Worm (Caenorhabditis elegans) whole organism, young adult: ENCODE data around the gene T23E1.3.

Source experiments
- B0035.1 ChIP-seq: sonication (generic microtip); optimal IDR thresholded peaks from 2 replicates; lab custom pipeline; 2016; ENCODE audit warnings: missing genetic modification characterization, mild to moderate bottlenecking, missing compliant biosample characterization, missing genotype, missing genetic modification reagents
- B0336.3 ChIP-seq: fragments of 200-800 bp; sonication (Bioruptor generic); IDR thresholded peaks from 2 replicates; pipeline ENCODE4 v1.3.6; 2022; ENCODE audit warnings: missing genetic modification characterization, missing compliant biosample characterization
- F57A8.1 ChIP-seq: fragments of 200-800 bp; sonication (Bioruptor generic); optimal IDR thresholded peaks from 2 replicates; lab custom pipeline; 2018; ENCODE audit warnings: mild to moderate bottlenecking, missing genetic modification characterization, moderate library complexity, missing compliant biosample characterization
- T07F8.4 ChIP-seq: sonication (generic microtip); optimal IDR thresholded peaks from 2 replicates; lab custom pipeline; 2016; ENCODE audit warnings: mild to moderate bottlenecking, missing genetic modification characterization, moderate library complexity, missing compliant biosample characterization
- Y53G8AR.9 ChIP-seq: fragments of 200-800 bp; sonication (Bioruptor generic); conservative IDR thresholded peaks from 2 replicates; pipeline ENCODE4 v1.3.6; 2022; ENCODE audit warnings: missing genetic modification reagents, missing genetic modification characterization, missing compliant biosample characterization
- ama-1 ChIP-seq, 3 experiments: fragments of 150-350 bp in 1 of 3; sonication (generic microtip) in 2 of 3; optimal IDR thresholded peaks; 2 replicates each; lab custom pipeline; 2014 to 2018; ENCODE audit warnings: missing biosample characterization in 2 of 3, missing genetic modification characterization in 2 of 3, missing genetic modification reagents in 2 of 3
- aptf-3 ChIP-seq: fragments of 200-800 bp; sonication (Bioruptor generic); IDR thresholded peaks from 2 replicates; pipeline ENCODE4 v1.3.6; 2022; ENCODE audit warnings: missing genetic modification characterization, missing compliant biosample characterization
- bed-1 ChIP-seq: fragments of 200-800 bp; sonication (Bioruptor generic); IDR thresholded peaks from 2 replicates; pipeline ENCODE4 v1.3.6; 2022; ENCODE audit warnings: missing genetic modification reagents, missing genetic modification characterization, missing compliant biosample characterization
- cebp-1 ChIP-seq, 2 experiments: fragments of 200-800 bp in 1 of 2; sonication (Bioruptor generic) in 1 of 2; sonication (generic microtip) in 1 of 2; IDR thresholded peaks in 1 of 2; optimal IDR thresholded peaks in 1 of 2; 2 replicates each; pipeline versions ENCODE4 v1.3.6 to Lab custom; 2017 to 2022; ENCODE audit warnings: missing compliant biosample characterization in 2 of 2, missing genetic modification characterization in 2 of 2, mild to moderate bottlenecking in 1 of 2, missing genetic modification reagents in 1 of 2, moderate library complexity in 1 of 2
- die-1 ChIP-seq: sonication (generic microtip); optimal IDR thresholded peaks from 2 replicates; lab custom pipeline; 2016; ENCODE audit warnings: missing genotype, mild to moderate bottlenecking, missing genetic modification characterization, missing compliant biosample characterization
- egrh-3 ChIP-seq: fragments of 200-800 bp; sonication (Bioruptor generic); IDR thresholded peaks from 2 replicates; pipeline ENCODE4 v1.3.6; 2022; ENCODE audit warnings: missing genetic modification reagents, missing genetic modification characterization, missing compliant biosample characterization
- ekl-4 ChIP-seq: fragments of 200-800 bp; sonication (Bioruptor generic); IDR thresholded peaks from 2 replicates; pipeline ENCODE4 v1.3.6; 2022; ENCODE audit warnings: missing genetic modification reagents, missing genetic modification characterization, missing compliant biosample characterization
- gei-17 ChIP-seq: fragments of 200-800 bp; sonication (Bioruptor generic); optimal IDR thresholded peaks from 2 replicates; lab custom pipeline; 2018; ENCODE audit warnings: mild to moderate bottlenecking, missing genetic modification characterization, missing compliant biosample characterization
- hlh-12 ChIP-seq: sonication (generic microtip); optimal IDR thresholded peaks from 2 replicates; lab custom pipeline; 2016; ENCODE audit warnings: missing genetic modification characterization, missing compliant biosample characterization
- hmg-1.2 ChIP-seq: fragments of 200-800 bp; sonication (Bioruptor generic); IDR thresholded peaks from 2 replicates; pipeline ENCODE4 v1.3.6; 2022; ENCODE audit warnings: missing genetic modification reagents, missing genetic modification characterization, missing compliant biosample characterization
- hsf-1 ChIP-seq: fragments of 200-800 bp; sonication (Bioruptor generic); IDR thresholded peaks from 2 replicates; pipeline ENCODE4 v1.3.6; 2022; ENCODE audit warnings: missing genetic modification reagents, missing genetic modification characterization, missing compliant biosample characterization
- let-526 ChIP-seq: fragments of 200-800 bp; sonication (Bioruptor generic); IDR thresholded peaks from 2 replicates; pipeline ENCODE4 v1.3.6; 2022; ENCODE audit warnings: missing genetic modification reagents, missing genetic modification characterization, missing compliant biosample characterization
- let-607 ChIP-seq, 2 experiments: fragments of 200-800 bp in 1 of 2; sonication (Bioruptor generic) in 1 of 2; sonication (generic microtip) in 1 of 2; optimal IDR thresholded peaks; 2 replicates each; lab custom pipeline; 2016 to 2018; ENCODE audit warnings: mild to moderate bottlenecking in 2 of 2, missing compliant biosample characterization in 2 of 2, missing genetic modification characterization in 2 of 2, moderate library complexity in 2 of 2, missing genotype in 1 of 2
- lin-26 ChIP-seq: fragments of 200-800 bp; sonication (Bioruptor generic); IDR thresholded peaks from 2 replicates; pipeline ENCODE4 v1.3.6; 2022; ENCODE audit warnings: missing genetic modification reagents, missing genetic modification characterization, missing compliant biosample characterization
- lin-35 ChIP-seq, 3 experiments: fragments of 150-350 bp in 2 of 3; sonication (generic microtip) in 1 of 3; optimal IDR thresholded peaks; 2 replicates each; lab custom pipeline; 2014 to 2018; ENCODE audit warnings: missing biosample characterization in 3 of 3, missing genetic modification characterization in 3 of 3, missing genetic modification reagents in 3 of 3
- lsy-27 ChIP-seq: sonication (generic microtip); optimal IDR thresholded peaks from 2 replicates; lab custom pipeline; 2017; ENCODE audit warnings: missing genetic modification characterization, mild to moderate bottlenecking, missing compliant biosample characterization, antibody characterized with exemption, missing genotype, borderline replicate concordance; ENCODE audit not compliant: insufficient read depth
- madf-8 ChIP-seq: fragments of 200-800 bp; sonication (Bioruptor generic); conservative IDR thresholded peaks from 2 replicates; pipeline ENCODE4 v1.3.6; 2022; ENCODE audit warnings: missing genetic modification reagents, missing genetic modification characterization, missing compliant biosample characterization
- mcd-1 ChIP-seq: fragments of 200-800 bp; sonication (Bioruptor generic); IDR thresholded peaks from 2 replicates; pipeline ENCODE4 v1.3.6; 2022; ENCODE audit warnings: missing genetic modification reagents, missing genetic modification characterization, missing compliant biosample characterization
- nfyb-1 ChIP-seq: fragments of 200-800 bp; sonication (Bioruptor generic); IDR thresholded peaks from 2 replicates; pipeline ENCODE4 v1.3.6; 2022; ENCODE audit warnings: missing genetic modification reagents, missing genetic modification characterization, missing compliant biosample characterization
- nhr-80 ChIP-seq: sonication (generic microtip); optimal IDR thresholded peaks from 2 replicates; lab custom pipeline; 2016; ENCODE audit warnings: missing genetic modification characterization, missing compliant biosample characterization
- pbrm-1 ChIP-seq: fragments of 200-800 bp; sonication (Bioruptor generic); IDR thresholded peaks from 2 replicates; pipeline ENCODE4 v1.3.6; 2022; ENCODE audit warnings: missing genetic modification reagents, missing genetic modification characterization, missing compliant biosample characterization
- rpc-1 ChIP-seq, 2 experiments: fragments of 150-350 bp in 1 of 2; sonication (generic microtip) in 1 of 2; optimal IDR thresholded peaks; 2 replicates each; lab custom pipeline; 2014 to 2018; ENCODE audit warnings: missing biosample characterization in 1 of 2, missing genetic modification characterization in 1 of 2, missing genetic modification reagents in 1 of 2, missing genotype in 1 of 2
- sdz-38 ChIP-seq: sonication (generic microtip); optimal IDR thresholded peaks from 2 replicates; lab custom pipeline; 2016; ENCODE audit warnings: missing genotype, missing genetic modification characterization, missing compliant biosample characterization
- sea-2 ChIP-seq: fragments of 200-800 bp; sonication (Bioruptor generic); IDR thresholded peaks from 2 replicates; pipeline ENCODE4 v1.3.6; 2022; ENCODE audit warnings: missing genetic modification characterization, missing compliant biosample characterization
- snpc-4 ChIP-seq, 5 experiments: fragments of 150-350 bp in 1 of 5; sonication (generic microtip) in 4 of 5; optimal IDR thresholded peaks; 2 replicates each; lab custom pipeline; 2014 to 2018; ENCODE audit warnings: missing genetic modification characterization in 5 of 5, missing biosample characterization in 3 of 5, antibody characterized with exemption in 2 of 5, mild to moderate bottlenecking in 2 of 5, missing compliant biosample characterization in 2 of 5, missing genotype in 2 of 5, moderate library complexity in 2 of 5, missing genetic modification reagents in 1 of 5
- somi-1 ChIP-seq: fragments of 200-800 bp; sonication (Bioruptor generic); optimal IDR thresholded peaks from 2 replicates; lab custom pipeline; 2018; ENCODE audit warnings: mild to moderate bottlenecking, missing genetic modification characterization, missing compliant biosample characterization
- tbx-9 ChIP-seq: sonication (generic microtip); optimal IDR thresholded peaks from 2 replicates; lab custom pipeline; 2016; ENCODE audit warnings: borderline replicate concordance, missing genetic modification characterization, inconsistent platforms, missing compliant biosample characterization
- unc-62 ChIP-seq: fragments of 150-350 bp; optimal IDR thresholded peaks from 2 replicates; lab custom pipeline; 2014; ENCODE audit warnings: missing biosample characterization, missing genetic modification reagents, missing genetic modification characterization
- zfh-2 ChIP-seq: fragments of 200-800 bp; sonication (Bioruptor generic); conservative IDR thresholded peaks from 2 replicates; pipeline ENCODE4 v1.3.6; 2022; ENCODE audit warnings: missing genetic modification reagents, missing genetic modification characterization, missing compliant biosample characterization
- zim-3 ChIP-seq: sonication (generic microtip); optimal IDR thresholded peaks from 2 replicates; lab custom pipeline; 2017; ENCODE audit warnings: mild to moderate bottlenecking, missing genetic modification characterization, moderate library complexity, missing compliant biosample characterization
- ztf-22 ChIP-seq: fragments of 200-800 bp; sonication (Bioruptor generic); optimal IDR thresholded peaks from 2 replicates; lab custom pipeline; 2018; ENCODE audit warnings: mild to moderate bottlenecking, missing genetic modification characterization, moderate library complexity, missing compliant biosample characterization
- ztf-28 ChIP-seq: fragments of 200-800 bp; sonication (Bioruptor generic); IDR thresholded peaks from 2 replicates; pipeline ENCODE4 v1.3.6; 2022; ENCODE audit warnings: missing genetic modification reagents, missing genetic modification characterization, missing compliant biosample characterization

Gene T23E1.3

ce11 chrIV:3163562-3163961 lies 17.9 kb downstream of the T23E1.3 start:
- 0 out of 2 replicates have a peak, but pooled peaks have one; percentile 16 for TF ChIP-seq mcd-1 (GFP tag; lab: Robert Waterston, UW)
- TF ChIP-seq zfh-2 (GFP tag; lab: Robert Waterston, UW) = peak; percentile 83
- TF ChIP-seq egrh-3 = peak; percentile 67
- no peak for TF ChIP-seq cebp-1 (GFP tag; IDR thresholded peaks at IDR 0.05; lab: Robert Waterston, UW)
- peak; percentile 34 for TF ChIP-seq cebp-1 (tag; optimal IDR thresholded peaks at IDR 0.05; lab: Kevin White, UChicago)
- no peak for TF ChIP-seq B0035.1 (tag; lab: Kevin White, UChicago)
- TF ChIP-seq, all 124 proteins: peak for 4

- TF ChIP-seq zim-3 (tag; lab: Kevin White, UChicago) (no peak), mcd-1 (GFP tag; lab: Robert Waterston, UW) (no peak), tbx-9 (no peak), hlh-12 (tag; lab: Kevin White, UChicago) (no peak), ekl-4 (GFP tag; lab: Robert Waterston, UW) (no peak), die-1 (tag; lab: Kevin White, UChicago) (no peak), snpc-4 (GFP tag; optimal IDR thresholded peaks at IDR 0.05; lab: Kevin White, UChicago) (no peak), snpc-4 (tag; optimal IDR thresholded peaks at IDR 0.05; lab: Kevin White, UChicago) (no peak), madf-8 (GFP tag; lab: Robert Waterston, UW) (no peak), lin-26 (no peak), zfh-2 (GFP tag; lab: Robert Waterston, UW) (no peak), let-607 (tag; optimal IDR thresholded peaks at IDR 0.05; lab: Kevin White, UChicago) (no peak), aptf-3 (GFP tag; lab: Robert Waterston, UW) (no peak), sdz-38 (tag; lab: Kevin White, UChicago) (no peak), sea-2 (GFP tag; lab: Robert Waterston, UW) (no peak), Y53G8AR.9 (GFP tag; lab: Robert Waterston, UW) (no peak), ztf-22 (GFP tag; lab: Kevin White, UChicago) (no peak), pbrm-1 (GFP tag; lab: Robert Waterston, UW) (no peak), somi-1 (GFP tag; lab: Kevin White, UChicago) (no peak), hsf-1 (GFP tag; lab: Robert Waterston, UW) (no peak)
These were observed 19.7 kb downstream of the T23E1.3 start for ce11 chrIV:3165365-3165764.

DNA sequence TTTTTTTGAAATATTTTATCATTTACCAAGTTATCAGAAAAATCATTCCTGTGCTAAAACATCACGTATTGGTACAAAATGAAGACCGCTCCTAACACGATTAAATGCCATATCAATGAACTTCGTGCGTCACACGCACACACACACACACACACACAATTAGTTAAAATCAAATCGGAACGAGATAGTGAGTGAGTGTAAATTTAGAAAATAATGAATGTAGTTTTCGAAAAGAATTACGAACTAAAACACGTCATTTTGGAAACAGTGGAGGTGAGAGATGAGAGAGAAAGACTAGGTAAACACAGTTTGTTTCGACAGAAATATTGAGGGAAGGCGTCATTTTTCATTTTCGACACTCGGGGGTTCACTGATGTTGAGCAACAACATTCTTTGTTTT lies 21.2 kb downstream of the T23E1.3 start:
- TF ChIP-seq lsy-27 (tag; lab: Kevin White, UChicago) = no peak
- no peak for TF ChIP-seq B0336.3
- no peak for TF ChIP-seq unc-62 (GFP tag; lab: Kevin White, UChicago)
- no peak for TF ChIP-seq ama-1 (optimal IDR thresholded peaks at IDR 0.05; lab: Kevin White, UChicago)
- TF ChIP-seq ama-1 (GFP tag; optimal IDR thresholded peaks at IDR 0.05; lab: Kevin White, UChicago) = no peak
- TF ChIP-seq T07F8.4 (tag; lab: Kevin White, UChicago) = no peak
- peak; percentile 68 for TF ChIP-seq nhr-80
- TF ChIP-seq bed-1 (GFP tag; lab: Robert Waterston, UW) = no peak
- no peak for TF ChIP-seq ztf-28 (GFP tag; lab: Robert Waterston, UW)
- TF ChIP-seq nfyb-1 (GFP tag; lab: Robert Waterston, UW) = 0 out of 2 replicates have a peak, but pooled peaks have one; percentile 32
- no peak for TF ChIP-seq lin-35 (GFP tag; optimal IDR thresholded peaks at IDR 0.05; lab: Kevin White, UChicago)
- no peak for TF ChIP-seq gei-17 (GFP tag; lab: Kevin White, UChicago)
- no peak for TF ChIP-seq rpc-1 (optimal IDR thresholded peaks at IDR 0.05; lab: Kevin White, UChicago)
- TF ChIP-seq rpc-1 (tag; optimal IDR thresholded peaks at IDR 0.05; lab: Kevin White, UChicago) = no peak
- TF ChIP-seq let-526 (GFP tag; lab: Robert Waterston, UW) = no peak
- TF ChIP-seq hmg-1.2 (GFP tag; lab: Robert Waterston, UW) = no peak
- TF ChIP-seq F57A8.1 (GFP tag; lab: Kevin White, UChicago) = no peak
- TF ChIP-seq, all 124 proteins: peak for 2
